Worm (Caenorhabditis elegans) whole organism, midembryonic: ENCODE measurements around the gene vps-33.1.

Experiments
- T22C8.4 ChIP-seq: fragments of 200-800 bp; sonication (Bioruptor generic); IDR thresholded peaks from 2 replicates; pipeline ENCODE4 v1.3.6; 2022; ENCODE audit warnings: missing genetic modification characterization, missing compliant biosample characterization
- cog-1 ChIP-seq: sonication (generic microtip); optimal IDR thresholded peaks from 2 replicates; lab custom pipeline; 2016; ENCODE audit warnings: missing genetic modification characterization, missing compliant biosample characterization
- flt-1 ChIP-seq: fragments of 200-800 bp; sonication (Bioruptor generic); IDR thresholded peaks from 2 replicates; pipeline ENCODE4 v1.3.6; 2022; ENCODE audit warnings: missing genetic modification characterization, missing compliant biosample characterization
- klf-2 ChIP-seq: fragments of 200-800 bp; sonication (Bioruptor generic); conservative IDR thresholded peaks from 2 replicates; pipeline ENCODE4 v1.3.6; 2022; ENCODE audit warnings: missing genetic modification reagents, missing genetic modification characterization, missing compliant biosample characterization
- med-1 ChIP-seq: sonication (generic microtip); optimal IDR thresholded peaks from 2 replicates; lab custom pipeline; 2017; ENCODE audit warnings: missing genetic modification characterization, mild to moderate bottlenecking, missing compliant biosample characterization, antibody characterized with exemption, missing genetic modification reagents; ENCODE audit not compliant: insufficient read depth

ce11 chrIII:8653875-8654386 is 46.8 kb upstream of the vps-33.1 start, which contains the start of gene F22B7.9:
- TF ChIP-seq flt-1 (no peak), med-1 (no peak), cog-1 (tag; lab: Kevin White, UChicago) (no peak), klf-2 (GFP tag; lab: Robert Waterston, UW) (no peak), T22C8.4 (no peak)
